Fruit fly (Drosophila melanogaster): ENCODE results near the gene Sec16.
A peak's percentile ranks its signal among the peaks of the same experiment; 100 is the strongest.

Gene Sec16

dm6 chrX:12595610-12596336, at the start of gene Sec16, which contains the start of gene CG1824 (continued):
- TF ChIP-seq croc (GFP tag; conservative IDR thresholded peaks at IDR 0.05) = no peak
- TF ChIP-seq CG14441 (GFP tag; IDR thresholded peaks at IDR 0.05) = no peak
- TF ChIP-seq dimm (GFP tag; IDR thresholded peaks at IDR 0.05) = no peak
- no peak for TF ChIP-seq aop (GFP tag; IDR thresholded peaks at IDR 0.05)
- TF ChIP-seq Rfx (GFP tag; IDR thresholded peaks at IDR 0.05) = peak; percentile 51
- TF ChIP-seq fu2 (GFP tag; optimal IDR thresholded peaks at IDR 0.05) = peak; percentile 1
- no peak for TF ChIP-seq Ravus (GFP tag; IDR thresholded peaks at IDR 0.05)
- TF ChIP-seq otp (GFP tag; IDR thresholded peaks at IDR 0.05) = no peak
- TF ChIP-seq CG4617 (GFP tag; optimal IDR thresholded peaks at IDR 0.05; ENCODE audit: borderline replicate concordance) = no peak
- no peak for TF ChIP-seq CG6765 (GFP tag; optimal IDR thresholded peaks at IDR 0.05)
- no peak for TF ChIP-seq C15 (GFP tag; IDR thresholded peaks at IDR 0.05)
- TF ChIP-seq sim (GFP tag; IDR thresholded peaks at IDR 0.05) = no peak
- no peak for TF ChIP-seq Blimp-1 (GFP tag; optimal IDR thresholded peaks at IDR 0.05)
- TF ChIP-seq CG13287 (GFP tag; IDR thresholded peaks at IDR 0.05; ENCODE audit: partially characterized antibody) = no peak; the same call in 1 of the 2 replicates
- TF ChIP-seq CG34224 (GFP tag; IDR thresholded peaks at IDR 0.05; ENCODE audit: partially characterized antibody) = no peak; the same call in 2 of the 3 replicates
- TF ChIP-seq sc (optimal IDR thresholded peaks at IDR 0.05) = no peak
- TF ChIP-seq sc (GFP tag; optimal IDR thresholded peaks at IDR 0.05) = no peak
- no peak for TF ChIP-seq HmgZ (tag; optimal IDR thresholded peaks at IDR 0.05)
- TF ChIP-seq BtbVII (GFP tag; optimal IDR thresholded peaks at IDR 0.05) = no peak
- no peak for TF ChIP-seq CG11560 (tag; IDR thresholded peaks at IDR 0.05)
- no peak for TF ChIP-seq emc (GFP tag; optimal IDR thresholded peaks at IDR 0.05)
- TF ChIP-seq bsh (GFP tag; optimal IDR thresholded peaks at IDR 0.05) = peak in 1 of 2 experiments; percentile 27
- TF ChIP-seq Elba2 (GFP tag; optimal IDR thresholded peaks at IDR 0.05) = no peak
- TF ChIP-seq z (GFP tag; IDR thresholded peaks at IDR 0.05) = no peak
- peak; percentile 50 for TF ChIP-seq CG13424 (tag; optimal IDR thresholded peaks at IDR 0.05)
- no peak for TF ChIP-seq CG4360 (GFP tag; IDR thresholded peaks at IDR 0.05)
- peak; percentile 41 for TF ChIP-seq CG17829 (tag; optimal IDR thresholded peaks at IDR 0.05)
- TF ChIP-seq tup (GFP tag; optimal IDR thresholded peaks at IDR 0.05) = no peak
- peak; percentile 51 for TF ChIP-seq CG2712 (tag; optimal IDR thresholded peaks at IDR 0.05)
- no peak for TF ChIP-seq CG14050 (GFP tag; IDR thresholded peaks at IDR 0.05)
- TF ChIP-seq CG43689 (GFP tag; IDR thresholded peaks at IDR 0.05) = no peak
- TF ChIP-seq CG15514 (GFP tag; optimal IDR thresholded peaks at IDR 0.05) = peak; percentile 28
- TF ChIP-seq gt (GFP tag; IDR thresholded peaks at IDR 0.05) = no peak
- 0 out of 2 replicates have a peak, but pooled peaks have one; percentile 43 for TF ChIP-seq amos (GFP tag; IDR thresholded peaks at IDR 0.05; ENCODE audit: partially characterized antibody)
- TF ChIP-seq ssp (GFP tag; IDR thresholded peaks at IDR 0.05) = peak; percentile 22; the same call in 1 of the 2 replicates
- TF ChIP-seq CG15269 (tag; optimal IDR thresholded peaks at IDR 0.05) = no peak
- peak; percentile 69 for TF ChIP-seq CG10543 (GFP tag; optimal IDR thresholded peaks at IDR 0.05)
- TF ChIP-seq B-H1 (GFP tag; IDR thresholded peaks at IDR 0.05) = no peak
- TF ChIP-seq Hsf (GFP tag; optimal IDR thresholded peaks at IDR 0.05) = peak; percentile 18
- TF ChIP-seq ind (GFP tag; optimal IDR thresholded peaks at IDR 0.05) = peak; percentile 53
- TF ChIP-seq Nf-YC (tag; optimal IDR thresholded peaks at IDR 0.05) = peak; percentile 66
- TF ChIP-seq lbe (GFP tag; optimal IDR thresholded peaks at IDR 0.05) = no peak
- no peak for TF ChIP-seq CG5245 (GFP tag; optimal IDR thresholded peaks at IDR 0.05)
- TF ChIP-seq phol (tag; optimal IDR thresholded peaks at IDR 0.05) = peak; percentile 63
- TF ChIP-seq CG34422 (GFP tag; IDR thresholded peaks at IDR 0.05) = no peak; the same call in 1 of the 3 replicates
- no peak for TF ChIP-seq hth (optimal IDR thresholded peaks at IDR 0.05)
- no peak for TF ChIP-seq Atf-2 (GFP tag; optimal IDR thresholded peaks at IDR 0.05)
- TF ChIP-seq H15 (GFP tag; IDR thresholded peaks at IDR 0.05) = no peak
- no peak for TF ChIP-seq TFAM (GFP tag; optimal IDR thresholded peaks at IDR 0.05)
- TF ChIP-seq shn (GFP tag; optimal IDR thresholded peaks at IDR 0.05) = no peak
- no peak for TF ChIP-seq pnt (GFP tag; optimal IDR thresholded peaks at IDR 0.05)
